Fruit fly (Drosophila melanogaster) ovary, adult (tissue): ENCODE data around the gene Surf6.

Experiments
- CG17801 ChIP-seq: fragments of 200-800 bp; optimal IDR thresholded peaks from 2 replicates; lab custom pipeline; 2019; ENCODE audit warnings: missing biosample characterization, mild to moderate bottlenecking, missing genetic modification characterization, moderate library complexity; ENCODE audit not compliant: partially characterized antibody

The Surf6 gene

dm6 chr3R:19910302-19911029 lies 5.8 kb upstream of the Surf6 start:
- no peak for TF ChIP-seq CG17801 (GFP tag; lab: Kevin White, UChicago)

- TF ChIP-seq CG17801 (GFP tag; lab: Kevin White, UChicago) = no peak
Measured at dm6 chr3R:19909541-19910182, 5.0 kb upstream of the Surf6 start.

DNA sequence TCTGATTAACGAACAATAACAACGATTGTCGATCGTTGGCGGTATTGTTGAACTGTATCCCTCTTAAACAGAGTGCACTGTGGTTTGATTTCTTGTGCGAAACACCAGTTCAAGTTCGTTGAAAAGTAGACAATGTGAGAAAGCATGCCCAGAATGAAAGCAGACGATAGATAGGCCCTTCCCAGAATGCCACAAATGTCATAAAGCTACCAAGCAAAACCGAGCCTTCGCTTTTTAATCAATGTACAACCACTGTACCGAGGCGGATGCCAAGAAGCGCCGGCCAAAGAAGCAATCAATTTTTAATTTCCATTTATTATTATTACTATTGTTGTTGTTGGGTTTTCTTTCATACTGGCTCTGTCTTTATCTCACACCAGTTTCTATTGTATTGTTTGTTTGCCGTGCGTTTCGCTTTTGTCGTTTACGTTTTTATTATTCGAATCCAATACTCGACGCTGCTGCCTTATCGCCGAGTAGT lies 4.2 kb upstream of the Surf6 start:
- TF ChIP-seq CG17801 (GFP tag; lab: Kevin White, UChicago) = no peak

DNA sequence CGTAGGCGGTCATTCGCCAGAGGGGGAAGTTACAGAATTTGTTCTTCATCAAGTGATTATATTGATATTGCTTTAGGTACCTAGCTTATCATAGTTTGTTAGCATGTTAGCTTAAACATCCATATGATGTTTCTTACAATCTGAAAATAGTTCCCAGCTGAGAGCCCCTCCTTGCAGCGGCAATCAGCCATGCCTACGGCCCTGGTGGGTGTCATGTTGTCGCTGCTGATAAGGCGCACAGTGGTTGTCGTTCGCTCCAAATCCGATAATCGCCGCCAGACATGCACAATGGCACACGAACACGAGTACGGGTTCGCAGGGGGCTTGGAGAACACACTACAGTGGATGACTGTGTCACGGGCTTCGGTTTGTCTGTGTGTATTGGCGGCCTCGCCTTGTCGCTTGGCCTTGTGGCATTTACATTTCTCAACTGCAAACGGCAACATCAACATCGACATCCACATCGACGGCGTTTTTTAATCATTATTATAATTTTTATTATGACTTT lies 1.3 kb upstream of the Surf6 start:
- peak; percentile 47 for TF ChIP-seq CG17801 (GFP tag; lab: Kevin White, UChicago)

- peak; percentile 54 for TF ChIP-seq CG17801 (GFP tag; lab: Kevin White, UChicago)
Measured at dm6 chr3R:19902926-19903739, 1.5 kb downstream of the Surf6 start, which contains the start of gene ClpX. ClpX (minus strand) TSS chr3R:19903689.

DNA sequence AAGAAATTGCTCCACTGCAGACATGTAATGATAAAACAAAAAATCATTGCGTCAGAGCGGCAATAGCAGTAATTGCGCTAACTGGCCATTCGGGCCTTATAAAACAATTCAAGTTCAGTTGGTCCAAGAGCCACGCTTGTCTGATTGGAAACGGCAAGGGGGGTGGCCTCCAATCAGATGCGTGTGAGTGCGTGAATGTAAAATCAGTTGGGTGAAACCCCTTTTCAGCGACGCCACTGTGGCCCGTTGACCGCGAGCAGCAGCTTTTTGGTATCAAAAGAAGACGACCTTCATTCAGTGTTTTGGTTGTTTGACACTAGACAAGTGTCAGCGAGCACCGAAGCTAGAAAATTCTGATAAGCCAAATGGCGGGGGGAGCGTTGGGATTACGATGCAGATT lies 2.3 kb downstream of the Surf6 start:
- TF ChIP-seq CG17801 (GFP tag; lab: Kevin White, UChicago) = no peak

DNA sequence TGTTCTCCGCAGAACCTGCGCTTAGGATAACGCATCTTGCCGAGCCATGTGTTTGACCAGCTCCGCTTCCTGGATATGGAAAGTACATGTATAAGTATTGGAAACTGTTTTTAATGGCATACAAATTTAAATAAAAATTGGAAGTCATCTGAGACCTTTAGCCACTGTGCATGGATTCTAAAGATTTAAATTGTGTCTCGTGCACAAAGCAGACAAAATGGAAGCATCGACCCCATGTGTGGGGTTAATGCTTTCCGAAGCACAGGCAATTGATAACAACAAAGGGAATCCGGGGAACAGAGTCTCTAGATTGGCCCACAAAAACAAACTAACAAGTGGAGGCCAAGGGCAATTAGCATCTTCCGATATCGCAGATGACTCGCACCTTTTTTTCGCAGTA lies 2.9 kb downstream of the Surf6 start:
- no peak for TF ChIP-seq CG17801 (GFP tag; lab: Kevin White, UChicago)

- no peak for TF ChIP-seq CG17801 (GFP tag; lab: Kevin White, UChicago)
Measured at dm6 chr3R:19895305-19895704, 9.4 kb downstream of the Surf6 start.

- peak; percentile 16 for TF ChIP-seq CG17801 (GFP tag; lab: Kevin White, UChicago)
Measured at dm6 chr3R:19892046-19892445, 12.6 kb downstream of the Surf6 start.

DNA sequence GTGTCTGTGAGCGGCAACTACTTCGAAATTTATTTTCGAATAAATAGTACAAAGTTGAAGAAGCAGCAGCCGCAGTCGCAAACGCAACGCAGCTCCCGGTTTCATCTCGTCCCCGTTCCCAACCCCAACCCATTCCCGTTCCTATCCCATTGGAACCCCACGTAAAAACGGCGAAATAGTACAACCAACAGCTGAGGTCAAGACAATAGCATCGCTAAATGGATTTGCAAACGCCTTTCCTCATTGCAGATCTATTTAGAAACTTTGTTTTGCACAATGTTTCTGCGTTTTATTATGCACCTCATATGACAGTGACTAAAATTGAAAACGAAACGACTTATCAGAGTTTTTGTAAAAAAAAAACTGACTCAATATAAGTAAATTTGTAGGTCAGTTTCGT lies 13.3 kb downstream of the Surf6 start:
- no peak for TF ChIP-seq CG17801 (GFP tag; lab: Kevin White, UChicago)

DNA sequence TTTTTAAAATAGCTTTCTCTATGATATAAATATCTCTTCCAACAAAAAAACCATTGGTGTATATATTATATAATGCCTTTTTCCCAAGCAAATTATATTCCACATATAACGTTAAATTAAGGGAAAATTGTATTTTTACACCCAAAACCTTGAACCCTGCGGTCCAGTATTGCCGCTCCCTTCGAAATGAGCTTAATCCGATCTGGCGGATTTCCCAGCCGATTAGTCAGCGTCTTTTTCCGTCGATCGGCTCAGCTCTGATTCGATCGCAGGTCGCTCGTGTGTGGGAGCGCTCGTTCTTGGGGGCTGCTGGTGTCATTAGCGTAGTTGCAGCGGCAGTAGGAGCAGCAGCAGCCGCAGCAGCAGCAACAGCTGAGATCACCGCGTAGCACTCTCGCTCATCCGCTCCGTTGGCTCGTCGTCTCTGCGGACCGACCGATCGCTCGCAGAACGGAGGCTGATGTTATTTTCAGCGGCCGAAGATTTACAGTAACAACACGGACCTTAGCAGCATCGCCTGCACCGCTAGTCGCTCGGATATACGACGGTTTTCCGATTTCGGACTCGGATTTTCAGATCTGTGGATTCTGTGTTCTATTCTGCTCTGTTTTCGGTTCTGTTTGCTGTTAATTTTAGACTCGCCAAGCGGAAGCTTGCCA lies 14.2 kb downstream of the Surf6 start, which contains the start of gene CG4733:
Gene CG4733, plus strand, starts transcription at position 350 of the 659 bp plus-strand sequence.
- peak; percentile 2 for TF ChIP-seq CG17801 (GFP tag; lab: Kevin White, UChicago)

dm6 chr3R:19889603-19890187 lies 15.0 kb downstream of the Surf6 start:
- TF ChIP-seq CG17801 (GFP tag; lab: Kevin White, UChicago) = no peak

dm6 chr3R:19888156-19888784 lies 16.4 kb downstream of the Surf6 start, which contains the start of gene ninaE:
ninaE (minus strand) TSS chr3R:19888206.
- no peak for TF ChIP-seq CG17801 (GFP tag; lab: Kevin White, UChicago)
